Worm (Caenorhabditis elegans) whole organism, L3 larva: Measurements from ENCODE around the gene srg-34.

Experiments used
- ZK546.5 ChIP-seq: sonication (generic microtip); optimal IDR thresholded peaks from 2 replicates; lab custom pipeline; 2017; ENCODE audit warnings: missing biosample characterization, missing genetic modification characterization
- ceh-16 ChIP-seq: sonication (generic microtip); optimal IDR thresholded peaks from 2 replicates; lab custom pipeline; 2017; ENCODE audit warnings: missing biosample characterization, missing genetic modification characterization
- ceh-28 ChIP-seq: fragments of 150-350 bp; optimal IDR thresholded peaks from 2 replicates; lab custom pipeline; 2014; ENCODE audit warnings: missing biosample characterization, missing genetic modification reagents, missing genetic modification characterization
- fkh-10 ChIP-seq: sonication (generic microtip); optimal IDR thresholded peaks from 2 replicates; lab custom pipeline; 2017; ENCODE audit warnings: missing biosample characterization, missing genetic modification reagents, missing genetic modification characterization
- fkh-2 ChIP-seq: fragments of 150-350 bp; optimal IDR thresholded peaks from 2 replicates; lab custom pipeline; 2014; ENCODE audit warnings: missing biosample characterization, missing genetic modification reagents, missing genetic modification characterization
- fos-1 ChIP-seq: fragments of 150-350 bp; optimal IDR thresholded peaks from 2 replicates; lab custom pipeline; 2014; ENCODE audit warnings: missing biosample characterization, missing genetic modification characterization
- lin-15B ChIP-seq: fragments of 150-350 bp; optimal IDR thresholded peaks from 2 replicates; lab custom pipeline; 2014; ENCODE audit warnings: missing biosample characterization, missing genetic modification characterization
- mdl-1 ChIP-seq: fragments of 150-350 bp; optimal IDR thresholded peaks from 2 replicates; lab custom pipeline; 2014; ENCODE audit warnings: missing biosample characterization, missing genetic modification characterization
- nfya-1 ChIP-seq: sonication (generic microtip); optimal IDR thresholded peaks from 2 replicates; lab custom pipeline; 2017; ENCODE audit warnings: missing genetic modification characterization, mild to moderate bottlenecking, missing compliant biosample characterization, antibody characterized with exemption, moderate library complexity; ENCODE audit not compliant: insufficient read depth
- nhr-12 ChIP-seq: fragments of 150-350 bp; optimal IDR thresholded peaks from 2 replicates; lab custom pipeline; 2014; ENCODE audit warnings: missing biosample characterization, missing genetic modification characterization
- skn-1 ChIP-seq: fragments of 150-350 bp; optimal IDR thresholded peaks from 2 replicates; lab custom pipeline; 2014; ENCODE audit warnings: missing biosample characterization, missing genetic modification characterization
- snpc-4 ChIP-seq: fragments of 150-350 bp; optimal IDR thresholded peaks from 2 replicates; lab custom pipeline; 2014; ENCODE audit warnings: missing biosample characterization, missing genetic modification characterization
- unc-62 ChIP-seq: fragments of 150-350 bp; sonication (generic microtip); optimal IDR thresholded peaks from 4 replicates; lab custom pipeline; 2014; ENCODE audit warnings: missing biosample characterization, missing genetic modification reagents, missing genetic modification characterization
- ztf-11 ChIP-seq: fragments of 150-350 bp; optimal IDR thresholded peaks from 2 replicates; lab custom pipeline; 2014; ENCODE audit warnings: missing biosample characterization, missing genetic modification characterization

- TF ChIP-seq ZK546.5: no peak
- no peak for TF ChIP-seq skn-1
- TF ChIP-seq nhr-12 (tag; lab: Kevin White, UChicago): no peak
- TF ChIP-seq snpc-4 (tag; lab: Kevin White, UChicago): no peak
- no peak for TF ChIP-seq fkh-10
- TF ChIP-seq fos-1 (tag; lab: Kevin White, UChicago): no peak
- TF ChIP-seq ztf-11 (tag; lab: Kevin White, UChicago): no peak
- no peak for TF ChIP-seq unc-62
- TF ChIP-seq nfya-1: no peak
- no peak for TF ChIP-seq ceh-16
- TF ChIP-seq mdl-1 (tag; lab: Kevin White, UChicago): no peak
- no peak for TF ChIP-seq ceh-28 (tag; lab: Kevin White, UChicago)
- no peak for TF ChIP-seq fkh-2 (tag; lab: Kevin White, UChicago)
- no peak for TF ChIP-seq lin-15B (tag; lab: Kevin White, UChicago)
Observed at ce11 chrV:18553750-18554149, 10.9 kb downstream of the srg-34 start, which contains the start of gene Y51A2D.8.
